Worm (Caenorhabditis elegans) whole organism, L4 larva: ENCODE results near the gene his-69.

Experiments
- F49E8.2 ChIP-seq: sonication (generic microtip); optimal IDR thresholded peaks from 2 replicates; lab custom pipeline; 2016; ENCODE audit warnings: missing compliant biosample characterization, mild to moderate bottlenecking, missing genetic modification characterization, borderline replicate concordance
- ama-1 ChIP-seq: fragments of 150-350 bp; optimal IDR thresholded peaks from 2 replicates; lab custom pipeline; 2014; ENCODE audit warnings: inconsistent platforms, mixed read lengths
- ceh-28 ChIP-seq: fragments of 150-350 bp; optimal IDR thresholded peaks from 2 replicates; lab custom pipeline; 2014; ENCODE audit warnings: missing biosample characterization, missing genetic modification reagents, missing genetic modification characterization
- ceh-32 ChIP-seq: sonication (generic microtip); optimal IDR thresholded peaks from 2 replicates; lab custom pipeline; 2016; ENCODE audit warnings: mild to moderate bottlenecking, missing genetic modification characterization, missing compliant biosample characterization; ENCODE audit not compliant: poor library complexity
- ceh-82 ChIP-seq: sonication (generic microtip); optimal IDR thresholded peaks from 2 replicates; lab custom pipeline; 2017; ENCODE audit warnings: missing biosample characterization, missing genetic modification characterization
- fos-1 ChIP-seq: fragments of 150-350 bp; optimal IDR thresholded peaks from 2 replicates; lab custom pipeline; 2014; ENCODE audit warnings: missing biosample characterization, missing genetic modification characterization
- lin-39 ChIP-seq: fragments of 150-350 bp; optimal IDR thresholded peaks from 2 replicates; lab custom pipeline; 2014; ENCODE audit warnings: missing biosample characterization, missing genetic modification reagents, missing genetic modification characterization
- lsy-2 ChIP-seq, 2 experiments: fragments of 150-350 bp in 1 of 2; sonication (generic microtip) in 1 of 2; optimal IDR thresholded peaks; 2 replicates each; lab custom pipeline; 2014 to 2017; ENCODE audit warnings: missing biosample characterization in 2 of 2, missing genetic modification characterization in 2 of 2
- nhr-237 ChIP-seq: sonication (generic microtip); optimal IDR thresholded peaks from 2 replicates; lab custom pipeline; 2017; ENCODE audit warnings: missing biosample characterization, missing genetic modification characterization
- pqm-1 ChIP-seq: sonication (generic microtip); optimal IDR thresholded peaks from 2 replicates; lab custom pipeline; 2017; ENCODE audit warnings: missing biosample characterization, missing genetic modification characterization
- unc-62 ChIP-seq, 3 experiments: fragments of 150-350 bp in 1 of 3; sonication (generic microtip); optimal IDR thresholded peaks in 2 of 3; peaks in 1 of 3; 1 replicate in 1 of 3; 2 replicates in 2 of 3; lab custom pipeline; 2014 to 2017; ENCODE audit warnings: missing biosample characterization in 3 of 3, missing genetic modification characterization in 3 of 3, missing genetic modification reagents in 3 of 3, missing genotype in 1 of 3

- TF ChIP-seq lsy-2 (tag; optimal IDR thresholded peaks at IDR 0.05; lab: Kevin White, UChicago), result no peak
- TF ChIP-seq nhr-237 (tag; lab: Kevin White, UChicago), result no peak
- TF ChIP-seq unc-62 (GFP tag; optimal IDR thresholded peaks at IDR 0.05 in 1 of 2; lab: Kevin White, UChicago), result no peak
- TF ChIP-seq unc-62 (tag; optimal IDR thresholded peaks at IDR 0.05; lab: Kevin White, UChicago), result no peak
- TF ChIP-seq pqm-1, result no peak
- TF ChIP-seq ceh-82 (tag; lab: Kevin White, UChicago), result no peak
- TF ChIP-seq ama-1, result no peak
- no peak for TF ChIP-seq lin-39 (tag; lab: Kevin White, UChicago)
- TF ChIP-seq fos-1 (tag; lab: Kevin White, UChicago), result no peak
- TF ChIP-seq F49E8.2 (tag; lab: Kevin White, UChicago), result no peak
- TF ChIP-seq ceh-28 (tag; lab: Kevin White, UChicago), result no peak
- no peak for TF ChIP-seq ceh-32 (tag; lab: Kevin White, UChicago)
Measured at ce11 chrIII:4070239-4070638, 11.7 kb upstream of the his-69 start.
